Fruit fly (Drosophila melanogaster) whole organism, pupa: ENCODE data around the gene mrn.

ENCODE experiments used
- CG10348 ChIP-seq: fragments of 200-800 bp; sonication (Bioruptor generic); IDR thresholded peaks from 2 replicates; pipeline ENCODE4 v1.3.6; 2022; ENCODE audit warnings: missing biosample characterization, missing genetic modification characterization
- CG12605 ChIP-seq: fragments of 200-800 bp; sonication (Bioruptor generic); IDR thresholded peaks from 2 replicates; pipeline ENCODE4 v1.3.6; 2022; ENCODE audit warnings: missing biosample characterization, missing genetic modification characterization
- CG13204 ChIP-seq: fragments of 200-800 bp; sonication (Bioruptor generic); optimal IDR thresholded peaks from 2 replicates; lab custom pipeline; 2018; ENCODE audit warnings: missing biosample characterization, mild to moderate bottlenecking, missing genetic modification characterization, moderate library complexity
- CG14655 ChIP-seq: fragments of 200-800 bp; sonication (Bioruptor generic); optimal IDR thresholded peaks from 3 replicates; lab custom pipeline; 2017; ENCODE audit warnings: mild to moderate bottlenecking, missing biosample characterization, missing genetic modification reagents, missing genetic modification characterization
- CG15710 ChIP-seq: fragments of 200-800 bp; sonication (Bioruptor generic); optimal IDR thresholded peaks from 2 replicates; lab custom pipeline; 2018; ENCODE audit warnings: missing biosample characterization, mild to moderate bottlenecking, missing genetic modification characterization, moderate library complexity
- CG17806 ChIP-seq: fragments of 200-800 bp; sonication (Bioruptor generic); optimal IDR thresholded peaks from 2 replicates; lab custom pipeline; 2018; ENCODE audit warnings: missing biosample characterization, mild to moderate bottlenecking, missing genetic modification characterization, moderate library complexity
- CG32121 ChIP-seq: fragments of 200-800 bp; sonication (Bioruptor generic); IDR thresholded peaks from 2 replicates; pipeline ENCODE4 v1.3.6; 2022; ENCODE audit warnings: missing biosample characterization, missing genetic modification characterization
- CG34367 ChIP-seq: fragments of 200-800 bp; sonication (Bioruptor generic); optimal IDR thresholded peaks from 2 replicates; lab custom pipeline; 2018; ENCODE audit warnings: missing biosample characterization, mild to moderate bottlenecking, missing genetic modification characterization
- CG4496 ChIP-seq: fragments of 200-800 bp; sonication (Bioruptor generic); IDR thresholded peaks from 3 replicates; pipeline ENCODE4 v1.3.6; 2022; ENCODE audit warnings: missing biosample characterization, missing genetic modification characterization
- CG8159 ChIP-seq: fragments of 200-800 bp; sonication (Bioruptor generic); optimal IDR thresholded peaks from 3 replicates; lab custom pipeline; 2018; ENCODE audit warnings: missing biosample characterization, mild to moderate bottlenecking, missing genetic modification characterization, moderate library complexity
- CG8301 ChIP-seq: fragments of 200-800 bp; sonication (Bioruptor generic); optimal IDR thresholded peaks from 2 replicates; lab custom pipeline; 2018; ENCODE audit warnings: missing biosample characterization, mild to moderate bottlenecking, missing genetic modification characterization
- CG9948 ChIP-seq: fragments of 200-800 bp; sonication (Bioruptor generic); optimal IDR thresholded peaks from 2 replicates; lab custom pipeline; 2018; ENCODE audit warnings: missing biosample characterization, mild to moderate bottlenecking, missing genetic modification characterization, moderate library complexity
- D1 ChIP-seq: fragments of 200-800 bp; sonication (Bioruptor generic); optimal IDR thresholded peaks from 2 replicates; lab custom pipeline; 2018; ENCODE audit warnings: missing biosample characterization, mild to moderate bottlenecking, missing genetic modification characterization, moderate library complexity
- EcR ChIP-seq: fragments of 200-800 bp; sonication (Bioruptor generic); optimal IDR thresholded peaks from 3 replicates; lab custom pipeline; 2019; ENCODE audit warnings: missing biosample characterization, missing genetic modification characterization, mild to moderate bottlenecking, moderate library complexity, missing genetic modification reagents
- Ets98B ChIP-seq: fragments of 200-800 bp; sonication (Bioruptor generic); IDR thresholded peaks from 2 replicates; pipeline ENCODE4 v1.3.6; 2022; ENCODE audit warnings: missing biosample characterization, missing genetic modification characterization
- Pif1A ChIP-seq: fragments of 200-800 bp; sonication (Bioruptor generic); optimal IDR thresholded peaks from 3 replicates; lab custom pipeline; 2016; ENCODE audit warnings: missing biosample characterization, missing genetic modification characterization
- Pif1B ChIP-seq: fragments of 200-800 bp; sonication (Bioruptor generic); optimal IDR thresholded peaks from 3 replicates; lab custom pipeline; 2016; ENCODE audit warnings: missing biosample characterization, missing genetic modification characterization
- Snoo ChIP-seq: fragments of 200-800 bp; sonication (Bioruptor generic); optimal IDR thresholded peaks from 3 replicates; lab custom pipeline; 2017; ENCODE audit warnings: missing biosample characterization, mild to moderate bottlenecking, missing genetic modification characterization, inconsistent platforms
- fd96Ca ChIP-seq: fragments of 200-800 bp; sonication (Bioruptor generic); IDR thresholded peaks from 3 replicates; pipeline ENCODE4 v1.3.6; 2022; ENCODE audit warnings: missing biosample characterization, missing genetic modification characterization
- gl ChIP-seq: fragments of 200-800 bp; sonication (Bioruptor generic); optimal IDR thresholded peaks from 2 replicates; lab custom pipeline; 2018; ENCODE audit warnings: missing biosample characterization, mild to moderate bottlenecking, missing genetic modification characterization
- rn ChIP-seq: fragments of 200-800 bp; sonication (Bioruptor generic); IDR thresholded peaks from 2 replicates; pipeline ENCODE4 v1.3.6; 2022; ENCODE audit warnings: missing biosample characterization, missing genetic modification characterization

mrn gene

dm6 chr3L:15570571-15570970, 9.8 kb downstream of the mrn start:
- TF ChIP-seq Pif1A (GFP tag; lab: Kevin White, UChicago) (no peak), D1 (tag; lab: Kevin White, UChicago) (no peak), Ets98B (GFP tag; lab: Robert Waterston, UW) (no peak), CG15710 (tag; lab: Kevin White, UChicago) (no peak), EcR (no peak), fd96Ca (GFP tag; lab: Robert Waterston, UW) (no peak), Pif1B (no peak)

dm6 chr3L:15568748-15569147, 11.6 kb downstream of the mrn start:
- TF ChIP-seq rn (GFP tag; lab: Robert Waterston, UW), result no peak
- no peak for TF ChIP-seq CG14655
- peak; percentile 68 for TF ChIP-seq EcR

DNA sequence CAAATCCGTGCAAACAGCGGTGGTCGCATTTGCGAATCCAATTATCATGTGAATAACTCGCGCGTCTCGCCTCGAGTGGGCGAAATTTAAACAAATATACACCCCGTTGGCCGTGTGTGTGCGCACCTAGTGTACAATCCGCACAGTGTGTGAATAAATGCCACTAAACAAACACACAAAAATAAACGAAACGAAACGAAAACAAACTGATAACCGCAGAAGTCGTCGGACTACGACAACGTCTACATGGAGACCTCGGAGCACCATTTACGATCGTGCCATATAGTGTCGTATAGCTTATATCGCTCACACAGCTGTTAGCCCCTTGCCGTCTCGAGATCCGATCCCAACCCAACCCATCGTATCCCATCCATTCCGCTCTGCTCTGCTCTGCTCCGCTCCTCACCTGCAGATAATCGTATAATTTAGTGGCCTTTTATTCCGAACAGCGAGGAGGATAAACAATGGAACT, 13.8 kb downstream of the mrn start:
- TF ChIP-seq Pif1B, result peak; percentile 25
- TF ChIP-seq rn (GFP tag; lab: Robert Waterston, UW), result no peak
- no peak for TF ChIP-seq D1 (tag; lab: Kevin White, UChicago)
- peak; percentile 53; the same call in 1 of the 3 replicates for TF ChIP-seq CG4496 (GFP tag; lab: Robert Waterston, UW)
- TF ChIP-seq CG10348 (GFP tag; lab: Robert Waterston, UW), result no peak
- no peak for TF ChIP-seq gl (tag; lab: Kevin White, UChicago)
- no peak for TF ChIP-seq CG15710 (tag; lab: Kevin White, UChicago)
- peak; percentile 57; the same call in 1 of the 3 replicates for TF ChIP-seq fd96Ca (GFP tag; lab: Robert Waterston, UW)
- TF ChIP-seq Ets98B (GFP tag; lab: Robert Waterston, UW), result peak; percentile 24; the same call in 1 of the 2 replicates
- TF ChIP-seq CG14655, result no peak
- TF ChIP-seq CG12605, result peak; percentile 61; the same call in 1 of the 2 replicates
- no peak for TF ChIP-seq CG9948 (tag; lab: Kevin White, UChicago)
- no peak for TF ChIP-seq CG17806
- no peak for TF ChIP-seq CG34367 (tag; lab: Kevin White, UChicago)
- TF ChIP-seq Snoo (tag; lab: Kevin White, UChicago), result no peak
- TF ChIP-seq CG13204, result no peak
- TF ChIP-seq Pif1A (GFP tag; lab: Kevin White, UChicago), result no peak
- peak; percentile 82 for TF ChIP-seq EcR
- no peak for TF ChIP-seq CG8301 (tag; lab: Kevin White, UChicago)

dm6 chr3L:15565829-15566433, 14.4 kb downstream of the mrn start, which contains the start of gene dop:
Gene dop (plus strand): TSS chr3L:15566013.
- no peak for TF ChIP-seq CG13204
- TF ChIP-seq Snoo (tag; lab: Kevin White, UChicago), result peak; percentile 20

DNA sequence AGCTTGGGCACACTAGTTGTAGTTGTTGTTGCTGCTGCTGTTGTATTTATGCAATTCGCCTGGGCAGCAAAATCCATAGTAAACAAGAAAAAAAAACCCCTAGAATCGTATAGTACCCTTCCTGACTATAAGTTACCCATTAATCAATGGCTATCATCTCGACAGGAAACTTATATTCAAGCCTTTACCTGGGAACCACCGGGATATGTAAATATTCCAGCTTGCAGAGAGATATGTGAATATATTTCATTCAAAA, 16.6 kb downstream of the mrn start:
- TF ChIP-seq CG17806 (no peak), CG12605 (no peak), CG4496 (GFP tag; lab: Robert Waterston, UW) (no peak), Snoo (tag; lab: Kevin White, UChicago) (no peak), CG15710 (tag; lab: Kevin White, UChicago) (no peak), fd96Ca (GFP tag; lab: Robert Waterston, UW) (no peak), D1 (tag; lab: Kevin White, UChicago) (no peak), CG14655 (no peak), CG10348 (GFP tag; lab: Robert Waterston, UW) (no peak), CG8159 (tag; lab: Kevin White, UChicago) (no peak), rn (GFP tag; lab: Robert Waterston, UW) (no peak), Pif1A (GFP tag; lab: Kevin White, UChicago) (no peak), CG13204 (no peak), CG9948 (tag; lab: Kevin White, UChicago) (no peak), CG8301 (tag; lab: Kevin White, UChicago) (no peak), CG34367 (tag; lab: Kevin White, UChicago) (no peak)
- TF ChIP-seq, all 21 proteins: peak for 0

dm6 chr3L:15563058-15563850, 17.1 kb downstream of the mrn start, which contains the start of the genes CG7739 and SCCRO:
Gene CG7739 (minus strand): TSS chr3L:15563065.
Gene SCCRO (plus strand): TSS chr3L:15563427.
- peak; percentile 57; the same call in 1 of the 2 replicates for TF ChIP-seq CG32121 (GFP tag; lab: Robert Waterston, UW)
- TF ChIP-seq CG8159 (tag; lab: Kevin White, UChicago), result peak; percentile 25
- no peak for TF ChIP-seq Pif1A (GFP tag; lab: Kevin White, UChicago)
- 0 out of 3 replicates have a peak, but pooled peaks have one; percentile 49 for TF ChIP-seq fd96Ca (GFP tag; lab: Robert Waterston, UW)
- peak; percentile 62 for TF ChIP-seq Ets98B (GFP tag; lab: Robert Waterston, UW)
- no peak for TF ChIP-seq CG13204
- peak; percentile 3 for TF ChIP-seq CG8301 (tag; lab: Kevin White, UChicago)
- no peak for TF ChIP-seq CG10348 (GFP tag; lab: Robert Waterston, UW)
- TF ChIP-seq CG17806, result peak; percentile 58
- TF ChIP-seq Snoo (tag; lab: Kevin White, UChicago), result peak; percentile 42
- peak; percentile 58 for TF ChIP-seq CG9948 (tag; lab: Kevin White, UChicago)
- peak; percentile 71; the same call in 2 of the 3 replicates for TF ChIP-seq CG4496 (GFP tag; lab: Robert Waterston, UW)
- TF ChIP-seq EcR, result no peak
- TF ChIP-seq CG14655, result no peak
- TF ChIP-seq rn (GFP tag; lab: Robert Waterston, UW), result no peak
- peak; percentile 51 for TF ChIP-seq CG15710 (tag; lab: Kevin White, UChicago)
- peak; percentile 45 for TF ChIP-seq D1 (tag; lab: Kevin White, UChicago)
- peak; percentile 9 for TF ChIP-seq CG34367 (tag; lab: Kevin White, UChicago)
- 0 out of 2 replicates have a peak, but pooled peaks have one; percentile 51 for TF ChIP-seq CG12605
- no peak for TF ChIP-seq gl (tag; lab: Kevin White, UChicago)
- no peak for TF ChIP-seq Pif1B
